Fruit fly (Drosophila melanogaster) whole organism, embryonic: Measurements from ENCODE around the gene CG4133.
A peak's percentile ranks its signal among the peaks of the same experiment; 100 is the strongest.

Experiments
- CG10267 ChIP-seq: fragments of 200-800 bp; sonication (Bioruptor generic); optimal IDR thresholded peaks from 2 replicates; lab custom pipeline; 2018; ENCODE audit warnings: missing biosample characterization, mild to moderate bottlenecking, missing genetic modification characterization, moderate library complexity
- CG11560 ChIP-seq: fragments of 200-800 bp; sonication (Bioruptor generic); IDR thresholded peaks from 3 replicates; pipeline ENCODE4 v1.3.6; 2022; ENCODE audit warnings: missing biosample characterization, missing genetic modification characterization
- CG12744 ChIP-seq: fragments of 200-800 bp; sonication (Bioruptor generic); optimal IDR thresholded peaks from 2 replicates; lab custom pipeline; 2016; ENCODE audit warnings: missing biosample characterization, missing genetic modification characterization
- CG13624 ChIP-seq: fragments of 200-800 bp; sonication (Bioruptor generic); optimal IDR thresholded peaks from 2 replicates; lab custom pipeline; 2016; ENCODE audit warnings: missing biosample characterization, missing genetic modification characterization
- CG14710 ChIP-seq: fragments of 200-800 bp; sonication (Bioruptor generic); optimal IDR thresholded peaks from 3 replicates; lab custom pipeline; 2019; ENCODE audit warnings: missing biosample characterization, mild to moderate bottlenecking, missing genetic modification characterization, moderate library complexity
- CG14965 ChIP-seq: fragments of 200-800 bp; sonication (Bioruptor generic); optimal IDR thresholded peaks from 2 replicates; lab custom pipeline; 2016; ENCODE audit warnings: missing biosample characterization, missing genetic modification characterization, borderline replicate concordance
- CG15601 ChIP-seq: fragments of 200-800 bp; sonication (Bioruptor generic); optimal IDR thresholded peaks from 3 replicates; lab custom pipeline; 2019; ENCODE audit warnings: missing biosample characterization, mild to moderate bottlenecking, missing genetic modification characterization, moderate library complexity
- CG15696 ChIP-seq: fragments of 200-800 bp; sonication (Bioruptor generic); optimal IDR thresholded peaks from 2 replicates; lab custom pipeline; 2019; ENCODE audit warnings: missing biosample characterization, mild to moderate bottlenecking, missing genetic modification characterization, moderate library complexity
- CG16779 ChIP-seq: fragments of 200-800 bp; sonication (Bioruptor generic); IDR thresholded peaks from 2 replicates; pipeline ENCODE4 v1.3.6; 2022; ENCODE audit warnings: missing biosample characterization, missing genetic modification characterization
- CG16863 ChIP-seq: fragments of 200-800 bp; sonication (Bioruptor generic); optimal IDR thresholded peaks from 3 replicates; lab custom pipeline; 2016; ENCODE audit warnings: missing biosample characterization, missing genetic modification characterization
- CG17328 ChIP-seq: fragments of 200-800 bp; sonication (Bioruptor generic); IDR thresholded peaks from 2 replicates; pipeline ENCODE4 v1.3.6; 2022; ENCODE audit warnings: missing biosample characterization, missing genetic modification characterization
- CG17385 ChIP-seq: fragments of 200-800 bp; sonication (Bioruptor generic); optimal IDR thresholded peaks from 3 replicates; lab custom pipeline; 2018; ENCODE audit warnings: missing biosample characterization, mild to moderate bottlenecking, missing genetic modification characterization
- CG2116 ChIP-seq: fragments of 200-800 bp; sonication (Bioruptor generic); optimal IDR thresholded peaks from 3 replicates; lab custom pipeline; 2018; ENCODE audit warnings: missing biosample characterization, mild to moderate bottlenecking, missing genetic modification characterization
- CG2678 ChIP-seq: fragments of 200-800 bp; sonication (Bioruptor generic); optimal IDR thresholded peaks from 3 replicates; lab custom pipeline; 2019; ENCODE audit warnings: missing biosample characterization, mild to moderate bottlenecking, missing genetic modification characterization, moderate library complexity
- CG30403 ChIP-seq: fragments of 200-800 bp; sonication (Bioruptor generic); optimal IDR thresholded peaks from 3 replicates; lab custom pipeline; 2016; ENCODE audit warnings: missing biosample characterization, missing genetic modification characterization
- CG31441 ChIP-seq: fragments of 200-800 bp; sonication (Bioruptor generic); IDR thresholded peaks from 2 replicates; pipeline ENCODE4 v1.3.6; 2022; ENCODE audit warnings: missing biosample characterization, missing genetic modification characterization
- CG3163 ChIP-seq: fragments of 200-800 bp; sonication (Bioruptor generic); optimal IDR thresholded peaks from 3 replicates; lab custom pipeline; 2016; ENCODE audit warnings: missing biosample characterization, missing genetic modification characterization
- CG33213 ChIP-seq: fragments of 200-800 bp; sonication (Bioruptor generic); optimal IDR thresholded peaks from 3 replicates; lab custom pipeline; 2016; ENCODE audit warnings: missing biosample characterization, missing genetic modification characterization
- CG34376 ChIP-seq: fragments of 200-800 bp; sonication (Bioruptor generic); optimal IDR thresholded peaks from 2 replicates; lab custom pipeline; 2018; ENCODE audit warnings: missing biosample characterization, mild to moderate bottlenecking, missing genetic modification characterization
- CG7786 ChIP-seq: fragments of 200-800 bp; sonication (Bioruptor generic); optimal IDR thresholded peaks from 2 replicates; lab custom pipeline; 2016; ENCODE audit warnings: missing biosample characterization, missing genetic modification characterization
- CG9727 ChIP-seq: fragments of 200-800 bp; sonication (Bioruptor generic); optimal IDR thresholded peaks from 3 replicates; lab custom pipeline; 2017; ENCODE audit warnings: missing biosample characterization, mild to moderate bottlenecking, missing genetic modification characterization
- CrebB ChIP-seq: fragments of 200-800 bp; sonication (Bioruptor generic); optimal IDR thresholded peaks from 3 replicates; lab custom pipeline; 2018; ENCODE audit warnings: missing biosample characterization, mild to moderate bottlenecking, missing genetic modification characterization
- D ChIP-seq, 2 experiments: fragments of 200-800 bp in 1 of 2; fragments of >200 bp in 1 of 2; sonication (Bioruptor generic) in 1 of 2; optimal IDR thresholded peaks; 2 replicates in 1 of 2; 3 replicates in 1 of 2; lab custom pipeline; 2017; ENCODE audit warnings: mild to moderate bottlenecking in 1 of 2, missing biosample characterization in 1 of 2, missing genetic modification characterization in 1 of 2, missing genetic modification reagents in 1 of 2
- Dad ChIP-seq: fragments of 200-800 bp; sonication (Bioruptor generic); optimal IDR thresholded peaks from 3 replicates; lab custom pipeline; 2016; ENCODE audit warnings: missing biosample characterization, missing genetic modification characterization
- Dek ChIP-seq: fragments of 200-800 bp; sonication (Bioruptor generic); optimal IDR thresholded peaks from 3 replicates; lab custom pipeline; 2019; ENCODE audit warnings: missing biosample characterization, mild to moderate bottlenecking, missing genetic modification characterization, moderate library complexity
- Fer1 ChIP-seq: fragments of 200-800 bp; sonication (Bioruptor generic); optimal IDR thresholded peaks from 2 replicates; lab custom pipeline; 2017; ENCODE audit warnings: missing biosample characterization, mild to moderate bottlenecking, missing genetic modification characterization
- Hmr ChIP-seq: fragments of 200-800 bp; sonication (Bioruptor generic); optimal IDR thresholded peaks from 3 replicates; lab custom pipeline; 2017; ENCODE audit warnings: mild to moderate bottlenecking, missing biosample characterization, missing genetic modification reagents, missing genetic modification characterization
- Hr3 ChIP-seq: fragments of 200-800 bp; sonication (Bioruptor generic); optimal IDR thresholded peaks from 3 replicates; lab custom pipeline; 2016; ENCODE audit warnings: missing biosample characterization, missing genetic modification characterization
- Hsf ChIP-seq: fragments of 200-800 bp; sonication (Bioruptor generic); optimal IDR thresholded peaks from 3 replicates; lab custom pipeline; 2016; ENCODE audit warnings: missing biosample characterization, missing genetic modification characterization
- Meics ChIP-seq: fragments of 200-800 bp; sonication (Bioruptor generic); optimal IDR thresholded peaks from 2 replicates; lab custom pipeline; 2017; ENCODE audit warnings: missing biosample characterization, mild to moderate bottlenecking, missing genetic modification characterization
- Mrtf ChIP-seq: fragments of 200-800 bp; sonication (Bioruptor generic); IDR thresholded peaks from 3 replicates; pipeline ENCODE4 v1.3.6; 2022; ENCODE audit warnings: missing biosample characterization, missing genetic modification characterization
- Sin3A ChIP-seq: fragments of >200 bp; optimal IDR thresholded peaks from 2 replicates; lab custom pipeline; 2018
- Stat92E ChIP-seq, 3 experiments: fragments of >200 bp in 2 of 3; fragments of 200-800 bp in 1 of 3; sonication (Bioruptor generic) in 1 of 3; optimal IDR thresholded peaks; 2 replicates each; lab custom pipeline; 2017 to 2019; ENCODE audit warnings: missing biosample characterization in 3 of 3, missing genetic modification characterization in 3 of 3, mild to moderate bottlenecking in 1 of 3, moderate library complexity in 1 of 3
- Taf1 ChIP-seq: fragments of 200-800 bp; sonication (Bioruptor generic); IDR thresholded peaks from 2 replicates; pipeline ENCODE4 v1.3.6; 2022; ENCODE audit warnings: missing biosample characterization, missing genetic modification characterization
- al ChIP-seq: fragments of 200-800 bp; sonication (Bioruptor generic); IDR thresholded peaks from 2 replicates; pipeline ENCODE4 v1.3.6; 2022; ENCODE audit warnings: missing biosample characterization, missing genetic modification characterization
- bigmax ChIP-seq: fragments of 200-800 bp; sonication (Bioruptor generic); optimal IDR thresholded peaks from 2 replicates; lab custom pipeline; 2018; ENCODE audit warnings: missing biosample characterization, mild to moderate bottlenecking, missing genetic modification characterization
- crp ChIP-seq, 2 experiments: fragments of 200-800 bp; sonication (Bioruptor generic); optimal IDR thresholded peaks; 2 replicates in 1 of 2; 3 replicates in 1 of 2; lab custom pipeline; 2017; ENCODE audit warnings: missing biosample characterization in 2 of 2, missing genetic modification characterization in 2 of 2, mild to moderate bottlenecking in 1 of 2, moderate library complexity in 1 of 2
- esg ChIP-seq: fragments of 200-800 bp; sonication (Bioruptor generic); conservative IDR thresholded peaks from 2 replicates; pipeline ENCODE4 v1.3.6; 2022; ENCODE audit warnings: missing biosample characterization, missing genetic modification characterization
- eyg ChIP-seq: fragments of 200-800 bp; sonication (Bioruptor generic); optimal IDR thresholded peaks from 3 replicates; lab custom pipeline; 2016; ENCODE audit warnings: missing biosample characterization, missing genetic modification characterization
- gem ChIP-seq: fragments of 200-800 bp; sonication (Bioruptor generic); optimal IDR thresholded peaks from 2 replicates; lab custom pipeline; 2019; ENCODE audit warnings: missing biosample characterization, mild to moderate bottlenecking, missing genetic modification characterization, moderate library complexity
- hkb ChIP-seq, 2 experiments: fragments of 200-800 bp in 1 of 2; fragments of >200 bp in 1 of 2; sonication (Bioruptor generic) in 1 of 2; IDR thresholded peaks in 1 of 2; optimal IDR thresholded peaks in 1 of 2; 2 replicates each; pipeline versions ENCODE4 v1.3.6 to Lab custom; 2017 to 2022; ENCODE audit warnings: missing biosample characterization in 1 of 2, missing genetic modification characterization in 1 of 2
- lola ChIP-seq, 3 experiments: fragments of >200 bp in 2 of 3; fragments of 200-800 bp in 1 of 3; sonication (Bioruptor generic) in 1 of 3; optimal IDR thresholded peaks; 2 replicates each; lab custom pipeline; 2017 to 2019; ENCODE audit warnings: missing biosample characterization in 3 of 3, missing genetic modification characterization in 3 of 3, mild to moderate bottlenecking in 1 of 3, moderate library complexity in 1 of 3
- mirr ChIP-seq: fragments of 200-800 bp; sonication (Bioruptor generic); optimal IDR thresholded peaks from 3 replicates; lab custom pipeline; 2018; ENCODE audit warnings: missing biosample characterization, mild to moderate bottlenecking, missing genetic modification characterization
- nmo ChIP-seq: fragments of 200-800 bp; sonication (Bioruptor generic); optimal IDR thresholded peaks from 2 replicates; lab custom pipeline; 2018; ENCODE audit warnings: missing biosample characterization, mild to moderate bottlenecking, missing genetic modification characterization, moderate library complexity
- repo ChIP-seq: fragments of 200-800 bp; sonication (Bioruptor generic); optimal IDR thresholded peaks from 2 replicates; lab custom pipeline; 2016; ENCODE audit warnings: missing biosample characterization, missing genetic modification characterization
- ssp ChIP-seq: fragments of 200-800 bp; sonication (Bioruptor generic); IDR thresholded peaks from 2 replicates; pipeline ENCODE4 v1.3.6; 2022; ENCODE audit warnings: missing biosample characterization, missing genetic modification characterization
- stwl ChIP-seq: fragments of 200-800 bp; sonication (Bioruptor generic); optimal IDR thresholded peaks from 3 replicates; lab custom pipeline; 2018; ENCODE audit warnings: missing biosample characterization, mild to moderate bottlenecking, missing genetic modification characterization, moderate library complexity
- tin ChIP-seq: fragments of 200-800 bp; sonication (Bioruptor generic); optimal IDR thresholded peaks from 3 replicates; lab custom pipeline; 2016; ENCODE audit warnings: missing biosample characterization, missing genetic modification characterization

Gene CG4133

DNA sequence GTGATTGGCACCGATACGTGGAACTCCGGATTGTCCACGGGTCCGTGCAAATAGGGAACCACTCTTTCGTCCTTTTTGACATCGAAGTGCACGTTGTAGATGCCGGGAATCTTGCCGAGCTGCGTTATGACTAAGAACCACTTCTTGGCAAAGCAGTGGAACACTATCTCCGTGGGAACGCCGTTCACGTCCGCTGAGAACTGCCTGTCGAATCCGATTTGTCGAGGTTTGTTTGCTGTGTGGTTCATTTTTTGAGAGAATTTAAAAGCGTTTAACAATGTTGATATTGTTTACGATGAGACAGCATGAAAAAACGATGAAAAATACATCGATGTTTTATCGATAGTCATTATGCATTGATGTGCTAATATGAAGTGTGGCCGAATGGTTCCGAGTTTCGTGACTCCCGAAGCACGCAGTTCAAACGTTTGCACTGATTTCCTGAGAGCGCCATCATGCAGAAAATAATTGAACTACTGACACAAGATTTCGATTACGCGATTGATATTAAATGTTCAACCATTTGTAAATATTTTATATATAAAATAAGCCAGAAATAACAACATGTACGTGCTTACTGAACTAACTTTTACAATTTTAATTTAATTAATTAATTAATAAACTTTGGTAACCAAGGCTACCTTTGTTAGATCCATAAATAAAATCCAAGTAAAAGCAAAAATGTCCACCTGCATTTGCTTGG lies 34.1 kb upstream of the CG4133 start, which contains the start of the genes CG11885 and CG13692 (continued):
- TF ChIP-seq CG10267 (tag; lab: Kevin White, UChicago) (peak; percentile 67), CG14710 (tag; lab: Kevin White, UChicago) (peak; percentile 81), esg (no peak), CG33213 (GFP tag; lab: Kevin White, UChicago) (peak; percentile 53), CG17385 (GFP tag; lab: Kevin White, UChicago) (peak; percentile 15), Hmr (GFP tag; lab: Kevin White, UChicago) (peak; percentile 71), Hr3 (GFP tag; lab: Kevin White, UChicago) (no peak), eyg (GFP tag; lab: Kevin White, UChicago) (no peak), nmo (GFP tag; lab: Kevin White, UChicago) (peak; percentile 59), hkb (optimal IDR thresholded peaks at IDR 0.05; lab: Kevin White, UChicago) (no peak), hkb (GFP tag; IDR thresholded peaks at IDR 0.05; lab: Robert Waterston, UW) (0 out of 2 replicates have a peak, but pooled peaks have one; percentile 37), CG15696 (peak; percentile 27), CG34376 (peak; percentile 17), mirr (GFP tag; lab: Kevin White, UChicago) (peak; percentile 71), CG31441 (GFP tag; lab: Robert Waterston, UW) (peak; percentile 37; the same call in 1 of the 2 replicates), D (optimal IDR thresholded peaks at IDR 0.05; lab: Kevin White, UChicago) (peak; percentile 76), D (GFP tag; optimal IDR thresholded peaks at IDR 0.05; lab: Kevin White, UChicago) (no peak), CG11560 (no peak), CG9727 (peak; percentile 11), CG7786 (no peak), Taf1 (GFP tag; lab: Robert Waterston, UW) (no peak), Sin3A (lab: Kevin White, UChicago) (peak; percentile 38), ssp (GFP tag; lab: Robert Waterston, UW) (peak; percentile 44), CG17328 (0 out of 2 replicates have a peak, but pooled peaks have one; percentile 15), CG14965 (GFP tag; lab: Kevin White, UChicago) (no peak), Hsf (GFP tag; lab: Kevin White, UChicago) (peak; percentile 8), Stat92E (GFP tag; optimal IDR thresholded peaks at IDR 0.05; lab: Kevin White, UChicago) (peak in 1 of 3 experiments; percentile 4), bigmax (peak; percentile 31), CrebB (peak; percentile 73), stwl (peak; percentile 100), CG3163 (GFP tag; lab: Kevin White, UChicago) (peak; percentile 18), CG2678 (tag; lab: Kevin White, UChicago) (peak; percentile 32), Dad (peak; percentile 41), CG30403 (GFP tag; lab: Kevin White, UChicago) (peak; percentile 33), Meics (GFP tag; lab: Kevin White, UChicago) (peak; percentile 40), tin (no peak), al (GFP tag; lab: Robert Waterston, UW) (peak; percentile 8; the same call in 1 of the 2 replicates), crp (GFP tag; optimal IDR thresholded peaks at IDR 0.05; lab: Kevin White, UChicago) (peak in 1 of 2 experiments; percentile 9), repo (GFP tag; lab: Kevin White, UChicago) (no peak), CG13624 (GFP tag; lab: Kevin White, UChicago) (peak; percentile 65), CG15601 (tag; lab: Kevin White, UChicago) (peak; percentile 92), lola (GFP tag; optimal IDR thresholded peaks at IDR 0.05; lab: Kevin White, UChicago) (peak in 1 of 3 experiments; percentile 2), gem (tag; lab: Kevin White, UChicago) (peak; percentile 31), Fer1 (GFP tag; lab: Kevin White, UChicago) (peak; percentile 66), CG16863 (GFP tag; lab: Kevin White, UChicago) (no peak), Dek (tag; lab: Kevin White, UChicago) (peak; percentile 67), CG12744 (GFP tag; lab: Kevin White, UChicago) (peak; percentile 30), Mrtf (GFP tag; lab: Robert Waterston, UW) (no peak), CG16779 (GFP tag; lab: Robert Waterston, UW) (no peak), CG2116 (GFP tag; lab: Kevin White, UChicago) (peak; percentile 94)
